Fruit fly (Drosophila melanogaster): ENCODE results near the gene CG7992.

CG7992 gene

DNA sequence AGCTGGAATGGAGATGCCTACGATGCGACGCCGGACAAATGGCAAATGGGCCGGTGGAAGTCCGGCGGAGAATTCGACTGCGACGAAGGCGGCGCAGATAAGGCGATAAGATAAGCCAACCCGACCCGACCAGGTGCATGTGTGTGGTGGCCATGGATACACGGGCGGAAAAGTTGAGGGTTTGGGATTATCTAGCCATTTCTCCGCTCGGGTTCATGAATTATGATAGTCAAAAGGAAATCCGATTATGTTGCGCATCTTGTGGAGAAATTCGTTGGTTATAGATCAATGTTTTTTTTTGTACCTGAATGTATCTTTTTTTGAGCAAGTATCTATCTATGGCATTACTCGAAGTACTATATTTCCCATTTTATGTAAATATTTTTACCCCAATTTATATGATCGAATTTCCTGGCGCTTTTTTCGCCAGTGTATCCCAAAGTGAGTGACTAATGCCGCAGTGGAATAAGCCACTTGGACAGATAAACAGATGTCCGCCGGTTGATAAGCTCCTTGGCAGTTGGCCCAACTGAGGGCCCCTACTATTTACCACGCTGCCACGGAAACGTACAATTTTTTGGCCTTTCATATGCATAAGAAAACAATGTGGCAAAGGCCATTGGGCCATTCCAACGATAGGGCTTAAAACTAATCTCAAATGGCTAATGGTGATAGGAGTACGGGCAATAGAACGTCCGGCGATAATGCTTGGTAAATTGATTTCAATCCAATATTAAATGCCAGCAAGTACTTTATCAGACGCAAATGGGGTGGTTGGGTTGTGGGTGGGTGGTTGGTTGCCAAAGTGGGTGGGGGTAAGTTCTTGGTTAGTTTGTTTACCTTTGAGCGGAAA lies at the start of gene CG7992 (continued):
- TF ChIP-seq MTF-1 (GFP tag; optimal IDR thresholded peaks at IDR 0.05; ENCODE audit: borderline replicate concordance), result no peak
- peak; percentile 63 for TF ChIP-seq org-1 (GFP tag; optimal IDR thresholded peaks at IDR 0.05)
- TF ChIP-seq slp2 (GFP tag; optimal IDR thresholded peaks at IDR 0.05), result peak; percentile 58
- TF ChIP-seq tgo (GFP tag; IDR thresholded peaks at IDR 0.05), result 0 out of 3 replicates have a peak, but pooled peaks have one; percentile 45
- TF ChIP-seq CG5953 (GFP tag; IDR thresholded peaks at IDR 0.05), result no peak; the same call in 1 of the 2 replicates
- peak; percentile 45 for TF ChIP-seq fd96Cb (tag; optimal IDR thresholded peaks at IDR 0.05)
- TF ChIP-seq CG4820 (GFP tag; optimal IDR thresholded peaks at IDR 0.05), result peak; percentile 48
- TF ChIP-seq E2f2 (GFP tag; IDR thresholded peaks at IDR 0.05), result no peak
- TF ChIP-seq cas (GFP tag; IDR thresholded peaks at IDR 0.05), result no peak
- TF ChIP-seq CG15479 (GFP tag; optimal IDR thresholded peaks at IDR 0.05), result peak; percentile 40
- peak; percentile 53 for TF ChIP-seq Dek (tag; optimal IDR thresholded peaks at IDR 0.05)
- no peak for TF ChIP-seq CG34224 (GFP tag; IDR thresholded peaks at IDR 0.05; ENCODE audit: partially characterized antibody)
- no peak for TF ChIP-seq Awh (GFP tag; IDR thresholded peaks at IDR 0.05)
- TF ChIP-seq Usf (GFP tag; optimal IDR thresholded peaks at IDR 0.05), result peak; percentile 10
- TF ChIP-seq mam (GFP tag; optimal IDR thresholded peaks at IDR 0.05), result peak; percentile 73
- peak; percentile 87 for TF ChIP-seq Med (GFP tag)
- no peak for TF ChIP-seq Atf3 (GFP tag; optimal IDR thresholded peaks at IDR 0.05)
- no peak for TF ChIP-seq ham (GFP tag; IDR thresholded peaks at IDR 0.05)
- TF ChIP-seq GATAe (GFP tag; conservative IDR thresholded peaks at IDR 0.05), result peak; percentile 51
- TF ChIP-seq CG1792 (GFP tag; optimal IDR thresholded peaks at IDR 0.05), result peak; percentile 48
- no peak for TF ChIP-seq Neu2 (GFP tag; optimal IDR thresholded peaks at IDR 0.05; ENCODE audit: borderline replicate concordance)
- TF ChIP-seq hbn (GFP tag; IDR thresholded peaks at IDR 0.05; ENCODE audit: partially characterized antibody), result no peak
- TF ChIP-seq CG2202 (tag; optimal IDR thresholded peaks at IDR 0.05), result no peak
- peak; percentile 46; the same call in 1 of the 2 replicates for TF ChIP-seq al (GFP tag; IDR thresholded peaks at IDR 0.05)
- no peak for TF ChIP-seq Nf-YA (GFP tag; IDR thresholded peaks at IDR 0.05)
- no peak for TF ChIP-seq NC2β (GFP tag; optimal IDR thresholded peaks at IDR 0.05)
- peak; percentile 21 for TF ChIP-seq fd3F (GFP tag; optimal IDR thresholded peaks at IDR 0.05)
- 0 out of 2 replicates have a peak, but pooled peaks have one; percentile 18 for TF ChIP-seq ssp (GFP tag; IDR thresholded peaks at IDR 0.05)
- peak; percentile 49 for TF ChIP-seq NfI (GFP tag; optimal IDR thresholded peaks at IDR 0.05)
- TF ChIP-seq disco-r (GFP tag; optimal IDR thresholded peaks at IDR 0.05), result no peak
- TF ChIP-seq Sin3A (optimal IDR thresholded peaks at IDR 0.05), result no peak
- peak; percentile 65 for TF ChIP-seq Dip3 (GFP tag; optimal IDR thresholded peaks at IDR 0.05)
- no peak for TF ChIP-seq CG17328 (GFP tag; IDR thresholded peaks at IDR 0.05)
- no peak for TF ChIP-seq CG2889 (GFP tag; IDR thresholded peaks at IDR 0.05)
- TF ChIP-seq dan (GFP tag; IDR thresholded peaks at IDR 0.05), result no peak
- TF ChIP-seq Blimp-1 (GFP tag; optimal IDR thresholded peaks at IDR 0.05), result no peak
- peak; percentile 67 for TF ChIP-seq lmd (GFP tag; IDR thresholded peaks at IDR 0.05)
- TF ChIP-seq CG13424 (tag; optimal IDR thresholded peaks at IDR 0.05), result peak; percentile 60
- no peak for TF ChIP-seq ken (GFP tag; IDR thresholded peaks at IDR 0.05)
- no peak for TF ChIP-seq stwl (tag; optimal IDR thresholded peaks at IDR 0.05)
- TF ChIP-seq chinmo (GFP tag; IDR thresholded peaks at IDR 0.05; ENCODE audit: partially characterized antibody), result peak; percentile 68; the same call in 1 of the 4 replicates
- TF ChIP-seq row (GFP tag; IDR thresholded peaks at IDR 0.05), result peak; percentile 81
- TF ChIP-seq H15 (GFP tag; IDR thresholded peaks at IDR 0.05), result no peak
- peak; percentile 62 for TF ChIP-seq Ada2b (GFP tag; IDR thresholded peaks at IDR 0.05)
- no peak for TF ChIP-seq CG10959 (GFP tag; IDR thresholded peaks at IDR 0.05)
- TF ChIP-seq CG33557 (GFP tag; optimal IDR thresholded peaks at IDR 0.05), result no peak
- peak; percentile 53 for TF ChIP-seq D19B (GFP tag; optimal IDR thresholded peaks at IDR 0.05)
- no peak for TF ChIP-seq Doc3 (GFP tag; IDR thresholded peaks at IDR 0.05; ENCODE audit: partially characterized antibody)
- peak; percentile 10 for TF ChIP-seq tap (tag; optimal IDR thresholded peaks at IDR 0.05)
- no peak for TF ChIP-seq ERR (GFP tag; optimal IDR thresholded peaks at IDR 0.05)
